Fruit fly (Drosophila melanogaster): ENCODE results near the gene CG4101.
"Not testable (repeated sequence)": the region's sequence is repeated elsewhere in the genome, so short reads cannot be mapped to it uniquely, and the experiment has no call there.

CG4101 gene

dm6 chr3L:16612152-16612551 lies at the start of gene CG4101:
CG4101 (plus strand) TSS chr3L:16612486.
- TF ChIP-seq Myc (optimal IDR thresholded peaks at IDR 0.05): no peak
- no peak for TF ChIP-seq psq (optimal IDR thresholded peaks at IDR 0.05)

- TF ChIP-seq h (optimal IDR thresholded peaks at IDR 0.05) (no peak), insv (optimal IDR thresholded peaks at IDR 0.05) (no peak), ttk (optimal IDR thresholded peaks at IDR 0.05) (no peak)
Measured at dm6 chr3L:16563361-16563760, 48.9 kb upstream of the CG4101 start.

dm6 chr3L:16566093-16566492 lies 46.2 kb upstream of the CG4101 start:
- TF ChIP-seq ttk (optimal IDR thresholded peaks at IDR 0.05) (no peak), insv (optimal IDR thresholded peaks at IDR 0.05) (no peak), h (optimal IDR thresholded peaks at IDR 0.05) (no peak), psq (optimal IDR thresholded peaks at IDR 0.05) (no peak), Myc (optimal IDR thresholded peaks at IDR 0.05) (no peak), Sin3A (optimal IDR thresholded peaks at IDR 0.05) (no peak)

DNA sequence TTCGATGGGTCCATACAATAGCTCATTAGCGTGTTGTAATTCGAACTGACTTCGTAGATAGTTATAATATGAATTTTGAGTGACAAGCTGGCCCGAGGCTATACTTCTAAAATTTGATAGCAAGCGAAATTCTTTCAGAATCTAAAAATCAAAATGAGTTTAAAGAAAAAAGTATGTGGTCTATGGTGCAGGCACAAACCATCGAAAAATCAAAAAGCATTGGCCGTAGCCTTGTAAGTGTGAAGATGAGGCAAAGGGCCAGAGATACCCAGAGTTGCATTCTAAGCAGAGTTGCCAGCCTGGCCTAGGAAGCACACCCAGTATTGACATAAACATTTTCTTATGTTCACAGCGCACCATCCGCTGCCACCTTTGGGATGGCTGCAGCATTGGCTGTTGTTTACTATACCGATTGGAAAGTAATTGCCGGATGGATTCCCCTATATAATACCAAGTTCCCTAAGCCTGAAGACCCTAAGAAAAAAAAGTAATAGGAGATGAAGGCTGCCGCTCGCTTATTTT lies 45.5 kb upstream of the CG4101 start, which contains the start of gene UQCR-6.4L:
Gene UQCR-6.4L, plus strand, starts transcription at position 51 of the 522 bp plus-strand sequence.
- no peak for TF ChIP-seq Sin3A (optimal IDR thresholded peaks at IDR 0.05)
- no peak for TF ChIP-seq psq (optimal IDR thresholded peaks at IDR 0.05)
- no peak for TF ChIP-seq h (optimal IDR thresholded peaks at IDR 0.05)
- no peak for TF ChIP-seq Myc (optimal IDR thresholded peaks at IDR 0.05)
- TF ChIP-seq insv (optimal IDR thresholded peaks at IDR 0.05): no peak
- TF ChIP-seq ttk (optimal IDR thresholded peaks at IDR 0.05): no peak

dm6 chr3L:16567495-16567894 lies 44.8 kb upstream of the CG4101 start:
- TF ChIP-seq psq (optimal IDR thresholded peaks at IDR 0.05): no peak
- TF ChIP-seq ttk (optimal IDR thresholded peaks at IDR 0.05): no peak
- TF ChIP-seq Sin3A (optimal IDR thresholded peaks at IDR 0.05): no peak
- TF ChIP-seq h (optimal IDR thresholded peaks at IDR 0.05): no peak
- TF ChIP-seq Myc (optimal IDR thresholded peaks at IDR 0.05): no peak
- TF ChIP-seq insv (optimal IDR thresholded peaks at IDR 0.05): no peak

DNA sequence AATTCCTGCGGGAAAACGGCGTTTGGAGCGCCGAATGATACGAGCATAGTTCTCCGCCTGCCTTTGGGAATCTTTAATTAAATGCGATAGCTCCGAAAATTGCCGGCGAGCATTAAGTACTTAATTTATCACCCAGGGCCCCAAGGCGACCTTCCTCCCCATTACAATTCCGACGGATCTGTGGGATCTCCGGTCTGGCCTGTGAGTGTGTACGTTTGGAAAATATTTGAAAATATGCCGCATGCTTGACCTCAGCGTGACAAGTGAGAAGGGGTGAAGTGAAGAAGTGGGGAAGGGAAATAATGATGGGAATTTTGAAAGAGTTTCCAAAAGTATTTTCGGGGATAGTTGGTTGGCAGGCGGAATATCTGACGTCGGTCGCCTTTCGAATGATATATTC lies 42.8 kb upstream of the CG4101 start:
- no peak for TF ChIP-seq Sin3A (optimal IDR thresholded peaks at IDR 0.05)
- no peak for TF ChIP-seq Myc (optimal IDR thresholded peaks at IDR 0.05)
- no peak for TF ChIP-seq insv (optimal IDR thresholded peaks at IDR 0.05)
- TF ChIP-seq psq (optimal IDR thresholded peaks at IDR 0.05): no peak
- TF ChIP-seq h (optimal IDR thresholded peaks at IDR 0.05): no peak
- no peak for TF ChIP-seq ttk (optimal IDR thresholded peaks at IDR 0.05)

DNA sequence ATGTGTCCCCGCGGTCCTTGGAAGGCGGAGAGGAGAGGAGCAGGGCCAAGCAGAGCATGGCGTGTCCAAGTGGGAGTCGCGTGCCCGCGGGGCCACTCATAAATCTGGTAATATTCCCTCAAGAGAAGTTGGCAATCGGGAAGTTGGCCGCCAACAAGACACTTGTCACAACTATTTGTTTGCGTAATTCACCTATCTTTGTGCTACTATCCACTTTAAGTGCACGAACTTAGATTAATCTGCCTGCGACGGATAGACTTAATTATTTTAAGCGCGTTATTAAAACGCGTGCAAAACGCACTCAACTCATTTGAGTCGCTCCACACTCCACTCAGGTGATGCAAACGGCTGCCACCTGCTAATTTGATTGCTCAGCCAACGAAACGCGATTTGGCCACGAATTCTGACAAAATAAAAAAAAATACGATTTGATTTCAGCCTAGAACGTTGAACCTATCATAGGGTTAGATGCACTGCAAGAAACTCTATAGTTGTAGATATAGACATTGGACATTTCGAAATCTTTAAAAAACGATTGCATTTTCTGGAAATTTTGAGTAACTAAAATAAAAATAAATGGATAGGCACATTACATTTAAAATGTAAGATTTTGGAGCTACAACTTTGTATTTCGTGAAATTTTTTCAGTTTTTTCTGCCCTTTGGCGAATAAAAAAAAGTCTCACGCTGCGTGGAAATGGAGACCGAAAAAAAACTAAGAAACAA lies 41.1 kb upstream of the CG4101 start:
- TF ChIP-seq Sin3A (optimal IDR thresholded peaks at IDR 0.05) (no peak), insv (optimal IDR thresholded peaks at IDR 0.05) (no peak), h (optimal IDR thresholded peaks at IDR 0.05) (no peak), Myc (optimal IDR thresholded peaks at IDR 0.05) (no peak), ttk (optimal IDR thresholded peaks at IDR 0.05) (no peak), psq (optimal IDR thresholded peaks at IDR 0.05) (no peak)

- TF ChIP-seq insv (optimal IDR thresholded peaks at IDR 0.05) (no peak), psq (optimal IDR thresholded peaks at IDR 0.05) (no peak), ttk (optimal IDR thresholded peaks at IDR 0.05) (no peak), Myc (optimal IDR thresholded peaks at IDR 0.05) (no peak), h (optimal IDR thresholded peaks at IDR 0.05) (no peak), Sin3A (optimal IDR thresholded peaks at IDR 0.05) (no peak)
Measured at dm6 chr3L:16571739-16572063, 40.6 kb upstream of the CG4101 start.

- TF ChIP-seq psq (optimal IDR thresholded peaks at IDR 0.05) (no peak), insv (optimal IDR thresholded peaks at IDR 0.05) (no peak), Sin3A (optimal IDR thresholded peaks at IDR 0.05) (no peak), h (optimal IDR thresholded peaks at IDR 0.05) (no peak), Myc (optimal IDR thresholded peaks at IDR 0.05) (no peak), ttk (optimal IDR thresholded peaks at IDR 0.05) (no peak)
Measured at dm6 chr3L:16572208-16572607, 40.1 kb upstream of the CG4101 start.

dm6 chr3L:16573234-16573633 lies 39.1 kb upstream of the CG4101 start, which contains the start of gene Mipp1:
Mipp1 (minus strand) TSS chr3L:16573334.
- not testable (repeated sequence) for TF ChIP-seq Sin3A, Myc, insv (optimal IDR thresholded peaks at IDR 0.05)

- no peak for TF ChIP-seq Myc (optimal IDR thresholded peaks at IDR 0.05)
- no peak for TF ChIP-seq psq (optimal IDR thresholded peaks at IDR 0.05)
- no peak for TF ChIP-seq h (optimal IDR thresholded peaks at IDR 0.05)
- TF ChIP-seq insv (optimal IDR thresholded peaks at IDR 0.05): no peak
- TF ChIP-seq ttk (optimal IDR thresholded peaks at IDR 0.05): no peak
- no peak for TF ChIP-seq Sin3A (optimal IDR thresholded peaks at IDR 0.05)
Measured at dm6 chr3L:16574307-16574946, 37.9 kb upstream of the CG4101 start, which contains the start of gene mbf1. mbf1 (plus strand) TSS chr3L:16574436.

dm6 chr3L:16580049-16580448 lies 32.2 kb upstream of the CG4101 start, which contains the start of gene nxf2:
nxf2 (minus strand) TSS chr3L:16580306.
- TF ChIP-seq h (optimal IDR thresholded peaks at IDR 0.05) (no peak), Sin3A (optimal IDR thresholded peaks at IDR 0.05) (no peak), psq (optimal IDR thresholded peaks at IDR 0.05) (no peak), insv (optimal IDR thresholded peaks at IDR 0.05) (no peak), ttk (optimal IDR thresholded peaks at IDR 0.05) (no peak), Myc (optimal IDR thresholded peaks at IDR 0.05) (no peak)

Measured in Kc167 (cell line).